Fruit fly (Drosophila melanogaster) whole organism, embryonic: ENCODE measurements around the gene CG7120.
A peak's percentile ranks its signal among the peaks of the same experiment; 100 is the strongest.

Source experiments
- CG10321 ChIP-seq: fragments of 200-800 bp; sonication (Bioruptor generic); IDR thresholded peaks from 2 replicates; pipeline ENCODE4 v1.3.6; 2022; ENCODE audit warnings: missing biosample characterization, missing genetic modification characterization
- CG10979 ChIP-seq: fragments of 200-800 bp; sonication (Bioruptor generic); optimal IDR thresholded peaks from 2 replicates; lab custom pipeline; 2018; ENCODE audit warnings: missing biosample characterization, mild to moderate bottlenecking, missing genetic modification characterization, moderate library complexity
- CG11247 ChIP-seq: fragments of 200-800 bp; sonication (Bioruptor generic); IDR thresholded peaks from 2 replicates; pipeline ENCODE4 v1.3.6; 2022; ENCODE audit warnings: missing biosample characterization, missing genetic modification characterization
- CG11560 ChIP-seq: fragments of 200-800 bp; sonication (Bioruptor generic); IDR thresholded peaks from 3 replicates; pipeline ENCODE4 v1.3.6; 2022; ENCODE audit warnings: missing biosample characterization, missing genetic modification characterization
- CG12299 ChIP-seq: fragments of 200-800 bp; sonication (Bioruptor generic); optimal IDR thresholded peaks from 2 replicates; lab custom pipeline; 2018; ENCODE audit warnings: missing biosample characterization, mild to moderate bottlenecking, missing genetic modification characterization
- CG14014 ChIP-seq: fragments of 200-800 bp; sonication (Bioruptor generic); IDR thresholded peaks from 2 replicates; pipeline ENCODE4 v1.3.6; 2022; ENCODE audit warnings: missing biosample characterization, missing genetic modification characterization
- CG14860 ChIP-seq: fragments of 200-800 bp; sonication (Bioruptor generic); IDR thresholded peaks from 3 replicates; pipeline ENCODE4 v1.3.6; 2022; ENCODE audit warnings: missing biosample characterization, missing genetic modification characterization; ENCODE audit not compliant: partially characterized antibody
- CG14965 ChIP-seq: fragments of 200-800 bp; sonication (Bioruptor generic); optimal IDR thresholded peaks from 2 replicates; lab custom pipeline; 2016; ENCODE audit warnings: missing biosample characterization, missing genetic modification characterization, borderline replicate concordance
- CG15601 ChIP-seq: fragments of 200-800 bp; sonication (Bioruptor generic); optimal IDR thresholded peaks from 3 replicates; lab custom pipeline; 2019; ENCODE audit warnings: missing biosample characterization, mild to moderate bottlenecking, missing genetic modification characterization, moderate library complexity
- CG1647 ChIP-seq: fragments of 200-800 bp; sonication (Bioruptor generic); optimal IDR thresholded peaks from 3 replicates; lab custom pipeline; 2016; ENCODE audit warnings: missing biosample characterization, missing genetic modification characterization
- CG17829 ChIP-seq: fragments of 200-800 bp; optimal IDR thresholded peaks from 2 replicates; lab custom pipeline; 2019; ENCODE audit warnings: missing biosample characterization, mild to moderate bottlenecking, missing genetic modification characterization, moderate library complexity
- CG1832 ChIP-seq: fragments of 200-800 bp; sonication (Bioruptor generic); optimal IDR thresholded peaks from 2 replicates; lab custom pipeline; 2017; ENCODE audit warnings: missing biosample characterization, mild to moderate bottlenecking, missing genetic modification characterization, inconsistent platforms
- CG18476 ChIP-seq: fragments of 200-800 bp; sonication (Bioruptor generic); optimal IDR thresholded peaks from 2 replicates; lab custom pipeline; 2016; ENCODE audit warnings: missing biosample characterization, mild to moderate bottlenecking, missing genetic modification characterization
- CG2889 ChIP-seq: fragments of 200-800 bp; sonication (Bioruptor generic); IDR thresholded peaks from 3 replicates; pipeline ENCODE4 v1.3.6; 2022; ENCODE audit warnings: missing biosample characterization, missing genetic modification characterization
- CG31365 ChIP-seq: fragments of 200-800 bp; sonication (Bioruptor generic); optimal IDR thresholded peaks from 2 replicates; lab custom pipeline; 2018; ENCODE audit warnings: missing biosample characterization, mild to moderate bottlenecking, missing genetic modification characterization
- CG3407 ChIP-seq: fragments of 200-800 bp; sonication (Bioruptor generic); optimal IDR thresholded peaks from 2 replicates; lab custom pipeline; 2018; ENCODE audit warnings: missing biosample characterization, mild to moderate bottlenecking, missing genetic modification characterization
- CG4360 ChIP-seq: fragments of 200-800 bp; sonication (Bioruptor generic); IDR thresholded peaks from 2 replicates; pipeline ENCODE4 v1.3.6; 2022; ENCODE audit warnings: missing biosample characterization, missing genetic modification characterization
- CG4854 ChIP-seq: fragments of 200-800 bp; sonication (Bioruptor generic); optimal IDR thresholded peaks from 2 replicates; lab custom pipeline; 2016; ENCODE audit warnings: missing biosample characterization, missing genetic modification characterization, inconsistent platforms
- CG6683 ChIP-seq: fragments of 200-800 bp; sonication (Bioruptor generic); optimal IDR thresholded peaks from 2 replicates; lab custom pipeline; 2017; ENCODE audit warnings: missing biosample characterization, mild to moderate bottlenecking, missing genetic modification characterization, missing genetic modification reagents
- CG8359 ChIP-seq: fragments of 200-800 bp; sonication (Bioruptor generic); optimal IDR thresholded peaks from 2 replicates; lab custom pipeline; 2017; ENCODE audit warnings: missing biosample characterization, mild to moderate bottlenecking, missing genetic modification characterization, borderline replicate concordance
- Camta ChIP-seq: fragments of 200-800 bp; sonication (Bioruptor generic); optimal IDR thresholded peaks from 2 replicates; lab custom pipeline; 2016; ENCODE audit warnings: missing biosample characterization, missing genetic modification characterization
- CkIIα-i1 ChIP-seq: fragments of 200-800 bp; sonication (Bioruptor generic); IDR thresholded peaks from 2 replicates; pipeline ENCODE4 v1.3.6; 2022; ENCODE audit warnings: missing biosample characterization, missing genetic modification characterization
- Dbx ChIP-seq: fragments of 200-800 bp; sonication (Bioruptor generic); IDR thresholded peaks from 3 replicates; pipeline ENCODE4 v1.3.6; 2022; ENCODE audit warnings: missing biosample characterization, missing genetic modification characterization
- Dek ChIP-seq: fragments of 200-800 bp; sonication (Bioruptor generic); optimal IDR thresholded peaks from 3 replicates; lab custom pipeline; 2019; ENCODE audit warnings: missing biosample characterization, mild to moderate bottlenecking, missing genetic modification characterization, moderate library complexity
- Dfd ChIP-seq, 2 experiments: fragments of >200 bp; optimal IDR thresholded peaks; 2 replicates each; lab custom pipeline; 2017; ENCODE audit warnings: missing biosample characterization in 2 of 2, missing genetic modification characterization in 2 of 2
- Dll ChIP-seq: fragments of 200-800 bp; sonication (Bioruptor generic); IDR thresholded peaks from 4 replicates; pipeline ENCODE4 v1.3.6; 2022; ENCODE audit warnings: missing biosample characterization, missing genetic modification characterization; ENCODE audit not compliant: partially characterized antibody
- Ets97D ChIP-seq: fragments of 200-800 bp; sonication (Bioruptor generic); optimal IDR thresholded peaks from 3 replicates; lab custom pipeline; 2016; ENCODE audit warnings: missing biosample characterization, missing genetic modification characterization
- Gug ChIP-seq: fragments of 200-800 bp; sonication (Bioruptor generic); IDR thresholded peaks from 4 replicates; pipeline ENCODE4 v1.3.6; 2022; ENCODE audit warnings: missing biosample characterization, missing genetic modification characterization
- Med ChIP-seq: fragments of 200-800 bp; sonication (Bioruptor generic); peaks from one replicate; lab custom pipeline; 2016; ENCODE audit warnings: missing biosample characterization, missing genetic modification characterization, mild to moderate bottlenecking, inconsistent platforms, moderate library complexity
- Mes4 ChIP-seq: fragments of 200-800 bp; sonication (Bioruptor generic); optimal IDR thresholded peaks from 2 replicates; lab custom pipeline; 2016; ENCODE audit warnings: missing biosample characterization, missing genetic modification characterization
- aop ChIP-seq: fragments of 200-800 bp; sonication (Bioruptor generic); IDR thresholded peaks from 2 replicates; pipeline ENCODE4 v1.3.6; 2022; ENCODE audit warnings: missing biosample characterization, missing genetic modification characterization
- eve ChIP-seq, 2 experiments: fragments of >200 bp; optimal IDR thresholded peaks; 2 replicates each; lab custom pipeline; 2017; ENCODE audit warnings: missing biosample characterization in 2 of 2, missing genetic modification characterization in 2 of 2
- ewg ChIP-seq: fragments of 200-800 bp; sonication (Bioruptor generic); optimal IDR thresholded peaks from 3 replicates; lab custom pipeline; 2017; ENCODE audit warnings: mild to moderate bottlenecking, missing biosample characterization, missing genetic modification reagents, missing genetic modification characterization
- fd64A ChIP-seq: fragments of 200-800 bp; sonication (Bioruptor generic); optimal IDR thresholded peaks from 3 replicates; lab custom pipeline; 2018; ENCODE audit warnings: missing biosample characterization, mild to moderate bottlenecking, missing genetic modification characterization
- grn ChIP-seq: fragments of 200-800 bp; sonication (Bioruptor generic); optimal IDR thresholded peaks from 3 replicates; lab custom pipeline; 2017; ENCODE audit warnings: missing biosample characterization, missing genetic modification characterization
- hb ChIP-seq: fragments of 200-800 bp; sonication (Bioruptor generic); IDR thresholded peaks from 3 replicates; pipeline ENCODE4 v1.3.6; 2022; ENCODE audit warnings: missing biosample characterization, missing genetic modification characterization; ENCODE audit not compliant: partially characterized antibody
- lov ChIP-seq, 2 experiments: fragments of 200-800 bp in 1 of 2; fragments of >200 bp in 1 of 2; sonication (Bioruptor generic) in 1 of 2; IDR thresholded peaks in 1 of 2; optimal IDR thresholded peaks in 1 of 2; 2 replicates in 1 of 2; 3 replicates in 1 of 2; pipeline versions ENCODE4 v1.3.6 to Lab custom; 2017 to 2022; ENCODE audit warnings: missing biosample characterization in 1 of 2, missing genetic modification characterization in 1 of 2
- onecut ChIP-seq: fragments of 200-800 bp; sonication (Bioruptor generic); IDR thresholded peaks from 2 replicates; pipeline ENCODE4 v1.3.6; 2022; ENCODE audit warnings: missing biosample characterization, missing genetic modification characterization
- org-1 ChIP-seq: fragments of 200-800 bp; sonication (Bioruptor generic); optimal IDR thresholded peaks from 2 replicates; lab custom pipeline; 2017; ENCODE audit warnings: missing biosample characterization, missing genetic modification characterization
- pros ChIP-seq: fragments of 200-800 bp; sonication (Bioruptor generic); optimal IDR thresholded peaks from 3 replicates; lab custom pipeline; 2019; ENCODE audit warnings: missing biosample characterization, mild to moderate bottlenecking, missing genetic modification characterization, moderate library complexity
- psq ChIP-seq: fragments of 200-800 bp; sonication (Bioruptor generic); optimal IDR thresholded peaks from 2 replicates; lab custom pipeline; 2017; ENCODE audit warnings: missing biosample characterization, missing genetic modification characterization
- pum ChIP-seq: fragments of 200-800 bp; sonication (Bioruptor generic); optimal IDR thresholded peaks from 2 replicates; lab custom pipeline; 2016; ENCODE audit warnings: missing biosample characterization, missing genetic modification characterization
- repo ChIP-seq: fragments of 200-800 bp; sonication (Bioruptor generic); optimal IDR thresholded peaks from 2 replicates; lab custom pipeline; 2016; ENCODE audit warnings: missing biosample characterization, missing genetic modification characterization
- salm ChIP-seq: fragments of 200-800 bp; sonication (Bioruptor generic); optimal IDR thresholded peaks from 2 replicates; lab custom pipeline; 2018; ENCODE audit warnings: missing biosample characterization, mild to moderate bottlenecking, missing genetic modification characterization
- sd ChIP-seq: fragments of 200-800 bp; sonication (Bioruptor generic); optimal IDR thresholded peaks from 3 replicates; lab custom pipeline; 2018; ENCODE audit warnings: missing biosample characterization, mild to moderate bottlenecking, missing genetic modification characterization, moderate library complexity
- sens ChIP-seq: fragments of 200-800 bp; sonication (Bioruptor generic); peaks from one replicate; lab custom pipeline; 2016; ENCODE audit warnings: missing biosample characterization, missing genetic modification characterization
- sisA ChIP-seq: fragments of 200-800 bp; sonication (Bioruptor generic); IDR thresholded peaks from 2 replicates; pipeline ENCODE4 v1.3.6; 2022; ENCODE audit warnings: missing biosample characterization, missing genetic modification characterization
- sqz ChIP-seq: fragments of 200-800 bp; sonication (Bioruptor generic); optimal IDR thresholded peaks from 3 replicates; lab custom pipeline; 2018; ENCODE audit warnings: missing biosample characterization, mild to moderate bottlenecking, missing genetic modification characterization
- wek ChIP-seq: fragments of 200-800 bp; sonication (Bioruptor generic); optimal IDR thresholded peaks from 3 replicates; lab custom pipeline; 2018; ENCODE audit warnings: missing biosample characterization, mild to moderate bottlenecking, missing genetic modification characterization, moderate library complexity
- zen2 ChIP-seq: fragments of 200-800 bp; sonication (Bioruptor generic); IDR thresholded peaks from 3 replicates; pipeline ENCODE4 v1.3.6; 2022; ENCODE audit warnings: missing biosample characterization, missing genetic modification characterization; ENCODE audit not compliant: partially characterized antibody
- zf30C ChIP-seq: fragments of 200-800 bp; sonication (Bioruptor generic); optimal IDR thresholded peaks from 3 replicates; lab custom pipeline; 2018; ENCODE audit warnings: missing biosample characterization, mild to moderate bottlenecking, missing genetic modification characterization

CG7120 gene

DNA sequence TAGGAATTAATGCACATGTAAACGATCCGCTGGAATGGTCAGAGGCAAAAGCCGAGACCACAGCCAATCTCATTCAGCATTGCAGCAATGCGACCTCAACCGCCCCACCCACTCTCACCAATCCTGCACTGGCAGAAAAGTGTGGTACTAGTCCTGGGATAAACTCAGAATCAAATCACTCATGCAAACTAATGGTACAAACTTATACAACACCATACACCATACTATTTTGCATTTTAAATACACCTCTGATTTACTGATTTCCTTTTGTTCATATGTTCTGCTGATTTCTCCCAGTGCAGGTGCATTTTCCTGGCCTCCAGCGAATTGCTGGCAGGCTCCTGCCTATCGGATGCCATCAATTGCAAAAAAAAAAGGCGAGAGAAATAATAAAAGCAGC, 23.2 kb downstream of the CG7120 start (continued):
- TF ChIP-seq CG10979 (tag; lab: Kevin White, UChicago): peak; percentile 29
- peak; percentile 17 for TF ChIP-seq pum
- TF ChIP-seq CG4854: no peak
- TF ChIP-seq Camta (GFP tag; lab: Kevin White, UChicago): no peak
- TF ChIP-seq eve (GFP tag; optimal IDR thresholded peaks at IDR 0.05; lab: Kevin White, UChicago): no peak
- no peak for TF ChIP-seq ewg (GFP tag; lab: Kevin White, UChicago)
- TF ChIP-seq CG15601 (tag; lab: Kevin White, UChicago): no peak
- no peak for TF ChIP-seq CG14014 (GFP tag; lab: Robert Waterston, UW)
- no peak for TF ChIP-seq sqz (GFP tag; lab: Kevin White, UChicago)
- TF ChIP-seq wek (GFP tag; lab: Kevin White, UChicago): no peak
- no peak for TF ChIP-seq CG2889 (GFP tag; lab: Robert Waterston, UW)
- no peak for TF ChIP-seq Dek (tag; lab: Kevin White, UChicago)
- no peak for TF ChIP-seq fd64A (GFP tag; lab: Kevin White, UChicago)
- TF ChIP-seq CG4360 (GFP tag; lab: Robert Waterston, UW): no peak
- TF ChIP-seq sd (tag; lab: Kevin White, UChicago): no peak
- no peak for TF ChIP-seq CG17829 (tag; lab: Kevin White, UChicago)
- TF ChIP-seq CG12299 (tag; lab: Kevin White, UChicago): no peak
- TF ChIP-seq Ets97D: no peak
- TF ChIP-seq lov (optimal IDR thresholded peaks at IDR 0.05; lab: Kevin White, UChicago): no peak
- no peak for TF ChIP-seq lov (GFP tag; IDR thresholded peaks at IDR 0.05; lab: Robert Waterston, UW)
- TF ChIP-seq sens: peak; percentile 80
- TF ChIP-seq zen2 (GFP tag; lab: Robert Waterston, UW): no peak
- no peak for TF ChIP-seq onecut (GFP tag; lab: Robert Waterston, UW)
- no peak for TF ChIP-seq Dbx
- no peak for TF ChIP-seq CG14860
- no peak for TF ChIP-seq CG10321 (GFP tag; lab: Robert Waterston, UW)
- TF ChIP-seq CG11560 (tag; lab: Robert Waterston, UW): no peak
- TF ChIP-seq Mes4 (GFP tag; lab: Kevin White, UChicago): no peak
- no peak for TF ChIP-seq salm (tag; lab: Kevin White, UChicago)
- TF ChIP-seq psq (GFP tag; lab: Kevin White, UChicago): no peak
- TF ChIP-seq Med (GFP tag; lab: Kevin White, UChicago): no peak
- TF ChIP-seq Dfd (GFP tag; optimal IDR thresholded peaks at IDR 0.05; lab: Kevin White, UChicago): no peak
- TF ChIP-seq CG8359: no peak
- TF ChIP-seq CG18476 (GFP tag; lab: Kevin White, UChicago): no peak
- 0 out of 2 replicates have a peak, but pooled peaks have one; percentile 19 for TF ChIP-seq sisA (GFP tag; lab: Robert Waterston, UW)
- no peak for TF ChIP-seq CG6683
- no peak for TF ChIP-seq pros (GFP tag; lab: Kevin White, UChicago)
- no peak for TF ChIP-seq CG14965 (GFP tag; lab: Kevin White, UChicago)
- peak; percentile 7 for TF ChIP-seq org-1 (GFP tag; lab: Kevin White, UChicago)
- TF ChIP-seq CG31365 (tag; lab: Kevin White, UChicago): no peak
- TF ChIP-seq CG1832 (GFP tag; lab: Kevin White, UChicago): no peak
- no peak for TF ChIP-seq zf30C (GFP tag; lab: Kevin White, UChicago)
- TF ChIP-seq CG3407: peak; percentile 24
- TF ChIP-seq CG1647: no peak
- TF ChIP-seq CkIIα-i1 (GFP tag; lab: Robert Waterston, UW): no peak
- no peak for TF ChIP-seq hb (GFP tag; lab: Robert Waterston, UW)
- no peak for TF ChIP-seq repo (GFP tag; lab: Kevin White, UChicago)
- TF ChIP-seq Dll (GFP tag; lab: Robert Waterston, UW): no peak
- TF ChIP-seq Gug: peak; percentile 35; the same call in 1 of the 4 replicates
- no peak for TF ChIP-seq grn (GFP tag; lab: Kevin White, UChicago)
- no peak for TF ChIP-seq aop (GFP tag; lab: Robert Waterston, UW)
- TF ChIP-seq CG11247 (GFP tag; lab: Robert Waterston, UW): no peak
